Worm (Caenorhabditis elegans) whole organism, L2 larva: ENCODE measurements around the gene C16D9.8.
A peak's percentile ranks its signal among the peaks of the same experiment; 100 is the strongest.

Experiments used
- F13H6.1 ChIP-seq: sonication (generic microtip); optimal IDR thresholded peaks from 2 replicates; lab custom pipeline; 2016; ENCODE audit warnings: missing genetic modification characterization, missing compliant biosample characterization
- R02D3.7 ChIP-seq: fragments of 150-350 bp; optimal IDR thresholded peaks from 2 replicates; lab custom pipeline; 2014; ENCODE audit warnings: missing biosample characterization, missing genetic modification characterization
- Y55F3AM.14 ChIP-seq: fragments of 200-800 bp; sonication (Bioruptor generic); optimal IDR thresholded peaks from 2 replicates; lab custom pipeline; 2018; ENCODE audit warnings: mild to moderate bottlenecking, missing genetic modification characterization, missing compliant biosample characterization
- ZK546.5 ChIP-seq: sonication (generic microtip); optimal IDR thresholded peaks from 2 replicates; lab custom pipeline; 2017; ENCODE audit warnings: missing biosample characterization, missing genetic modification characterization
- alr-1 ChIP-seq: fragments of 150-350 bp; optimal IDR thresholded peaks from 2 replicates; lab custom pipeline; 2014; ENCODE audit warnings: missing biosample characterization, missing genetic modification characterization
- aly-2 ChIP-seq: fragments of 150-350 bp; optimal IDR thresholded peaks from 2 replicates; lab custom pipeline; 2014; ENCODE audit warnings: missing biosample characterization, missing genetic modification characterization
- ama-1 ChIP-seq: fragments of 150-350 bp; optimal IDR thresholded peaks from 2 replicates; lab custom pipeline; 2018; ENCODE audit warnings: inconsistent platforms
- ceh-16 ChIP-seq: fragments of 150-350 bp; optimal IDR thresholded peaks from 2 replicates; lab custom pipeline; 2014; ENCODE audit warnings: missing biosample characterization, missing genetic modification characterization
- ceh-82 ChIP-seq: fragments of 150-350 bp; optimal IDR thresholded peaks from 2 replicates; lab custom pipeline; 2014; ENCODE audit warnings: missing biosample characterization, missing genetic modification characterization
- crh-2 ChIP-seq: sonication (generic microtip); optimal IDR thresholded peaks from 2 replicates; lab custom pipeline; 2017; ENCODE audit warnings: missing biosample characterization, missing genetic modification characterization
- dmd-4 ChIP-seq: sonication (generic microtip); optimal IDR thresholded peaks from 2 replicates; lab custom pipeline; 2017; ENCODE audit warnings: missing biosample characterization, missing genetic modification characterization
- egl-27 ChIP-seq: sonication (generic microtip); optimal IDR thresholded peaks from 3 replicates; lab custom pipeline; 2017; ENCODE audit warnings: missing biosample characterization, missing genetic modification reagents, missing genetic modification characterization
- elt-1 ChIP-seq: fragments of 150-350 bp; optimal IDR thresholded peaks from 2 replicates; lab custom pipeline; 2014; ENCODE audit warnings: missing biosample characterization, missing genetic modification characterization
- elt-3 ChIP-seq: sonication (generic microtip); optimal IDR thresholded peaks from 2 replicates; lab custom pipeline; 2017; ENCODE audit warnings: missing biosample characterization, missing genetic modification characterization
- fos-1 ChIP-seq: fragments of 150-350 bp; optimal IDR thresholded peaks from 2 replicates; lab custom pipeline; 2014; ENCODE audit warnings: missing biosample characterization, missing genetic modification characterization
- lin-11 ChIP-seq: fragments of 150-350 bp; sonication (generic microtip); optimal IDR thresholded peaks from 2 replicates; lab custom pipeline; 2014; ENCODE audit warnings: missing biosample characterization, missing genetic modification characterization, inconsistent platforms, mixed read lengths
- lin-13 ChIP-seq: fragments of 150-350 bp; optimal IDR thresholded peaks from 2 replicates; lab custom pipeline; 2014; ENCODE audit warnings: missing biosample characterization, missing genetic modification reagents, missing genetic modification characterization
- lin-39 ChIP-seq: fragments of 150-350 bp; optimal IDR thresholded peaks from 2 replicates; lab custom pipeline; 2014; ENCODE audit warnings: missing biosample characterization, missing genetic modification reagents, missing genetic modification characterization
- lsy-2 ChIP-seq, 2 experiments: fragments of 150-350 bp in 1 of 2; sonication (generic microtip) in 1 of 2; optimal IDR thresholded peaks; 2 replicates each; lab custom pipeline; 2014 to 2017; ENCODE audit warnings: missing biosample characterization in 2 of 2, missing genetic modification characterization in 2 of 2
- mab-5 ChIP-seq: fragments of 150-350 bp; optimal IDR thresholded peaks from 2 replicates; lab custom pipeline; 2014; ENCODE audit warnings: missing biosample characterization, missing genetic modification characterization
- mbf-1 ChIP-seq: sonication (generic microtip); optimal IDR thresholded peaks from 2 replicates; lab custom pipeline; 2017; ENCODE audit warnings: missing biosample characterization, missing genetic modification characterization
- nhr-11 ChIP-seq: fragments of 150-350 bp; optimal IDR thresholded peaks from 2 replicates; lab custom pipeline; 2014; ENCODE audit warnings: missing biosample characterization, missing genetic modification characterization
- nhr-12 ChIP-seq: fragments of 150-350 bp; optimal IDR thresholded peaks from 2 replicates; lab custom pipeline; 2014; ENCODE audit warnings: missing biosample characterization, missing genetic modification characterization
- nhr-23 ChIP-seq: fragments of 150-350 bp; optimal IDR thresholded peaks from 2 replicates; lab custom pipeline; 2014; ENCODE audit warnings: missing biosample characterization, missing genetic modification reagents, missing genetic modification characterization
- nhr-6 ChIP-seq: fragments of 150-350 bp; optimal IDR thresholded peaks from 2 replicates; lab custom pipeline; 2014; ENCODE audit warnings: missing biosample characterization, missing genetic modification characterization
- nhr-77 ChIP-seq: fragments of 150-350 bp; optimal IDR thresholded peaks from 2 replicates; lab custom pipeline; 2014; ENCODE audit warnings: missing biosample characterization, missing genetic modification characterization
- peb-1 ChIP-seq: fragments of 150-350 bp; optimal IDR thresholded peaks from 2 replicates; lab custom pipeline; 2014; ENCODE audit warnings: missing biosample characterization, missing genetic modification characterization
- sem-4 ChIP-seq: fragments of 150-350 bp; optimal IDR thresholded peaks from 2 replicates; lab custom pipeline; 2014; ENCODE audit warnings: missing biosample characterization, missing genetic modification reagents, missing genetic modification characterization
- skn-1 ChIP-seq: sonication (generic microtip); optimal IDR thresholded peaks from 2 replicates; lab custom pipeline; 2017; ENCODE audit warnings: missing biosample characterization, missing genetic modification characterization
- sma-3 ChIP-seq: sonication (generic microtip); optimal IDR thresholded peaks from 2 replicates; lab custom pipeline; 2016; ENCODE audit warnings: missing genetic modification reagents, missing genetic modification characterization, missing compliant biosample characterization
- sma-9 ChIP-seq, 2 experiments: fragments of 150-350 bp in 1 of 2; sonication (generic microtip) in 1 of 2; optimal IDR thresholded peaks; 2 replicates each; lab custom pipeline; 2014 to 2016; ENCODE audit warnings: missing genetic modification characterization in 2 of 2, mild to moderate bottlenecking in 1 of 2, missing biosample characterization in 1 of 2, missing compliant biosample characterization in 1 of 2, missing genetic modification reagents in 1 of 2, moderate library complexity in 1 of 2
- snpc-4 ChIP-seq: fragments of 150-350 bp; optimal IDR thresholded peaks from 2 replicates; lab custom pipeline; 2014; ENCODE audit warnings: missing biosample characterization, missing genetic modification characterization
- unc-39 ChIP-seq: fragments of 150-350 bp; optimal IDR thresholded peaks from 2 replicates; lab custom pipeline; 2014; ENCODE audit warnings: missing biosample characterization, missing genetic modification characterization
- unc-55 ChIP-seq: fragments of 150-350 bp; sonication (generic microtip); optimal IDR thresholded peaks from 3 replicates; lab custom pipeline; 2014; ENCODE audit warnings: missing biosample characterization, missing genetic modification reagents, missing genetic modification characterization
- unc-62 ChIP-seq: fragments of 150-350 bp; optimal IDR thresholded peaks from 2 replicates; lab custom pipeline; 2014; ENCODE audit warnings: missing biosample characterization, missing genetic modification reagents, missing genetic modification characterization
- zag-1 ChIP-seq: fragments of 150-350 bp; optimal IDR thresholded peaks from 2 replicates; lab custom pipeline; 2014; ENCODE audit warnings: missing biosample characterization, missing genetic modification characterization
- ztf-1 ChIP-seq: fragments of 200-800 bp; sonication (Bioruptor generic); conservative IDR thresholded peaks from 2 replicates; pipeline ENCODE4 v1.3.6; 2022; ENCODE audit warnings: missing genetic modification characterization, missing compliant biosample characterization

The C16D9.8 gene

ce11 chrV:8278830-8279229, 15.5 kb upstream of the C16D9.8 start, which contains the start of gene str-136:
TSS of gene str-136 (minus strand) at chrV:8278930.
- no peak for TF ChIP-seq unc-55 (GFP tag; lab: Kevin White, UChicago)
- TF ChIP-seq unc-39: no peak
- no peak for TF ChIP-seq R02D3.7 (tag; lab: Kevin White, UChicago)
- TF ChIP-seq mbf-1 (tag; lab: Kevin White, UChicago): no peak
- no peak for TF ChIP-seq alr-1 (tag; lab: Kevin White, UChicago)
- TF ChIP-seq snpc-4 (tag; lab: Kevin White, UChicago): no peak
- no peak for TF ChIP-seq ceh-82
- TF ChIP-seq ceh-16 (tag; lab: Kevin White, UChicago): no peak
- TF ChIP-seq elt-3 (tag; lab: Kevin White, UChicago): no peak
- TF ChIP-seq elt-1 (tag; lab: Kevin White, UChicago): no peak
- no peak for TF ChIP-seq dmd-4
- no peak for TF ChIP-seq ZK546.5 (tag; lab: Kevin White, UChicago)
- no peak for TF ChIP-seq sem-4
- TF ChIP-seq nhr-11: no peak
- TF ChIP-seq F13H6.1 (tag; lab: Kevin White, UChicago): no peak
- TF ChIP-seq lsy-2 (tag; optimal IDR thresholded peaks at IDR 0.05; lab: Kevin White, UChicago): no peak

DNA sequence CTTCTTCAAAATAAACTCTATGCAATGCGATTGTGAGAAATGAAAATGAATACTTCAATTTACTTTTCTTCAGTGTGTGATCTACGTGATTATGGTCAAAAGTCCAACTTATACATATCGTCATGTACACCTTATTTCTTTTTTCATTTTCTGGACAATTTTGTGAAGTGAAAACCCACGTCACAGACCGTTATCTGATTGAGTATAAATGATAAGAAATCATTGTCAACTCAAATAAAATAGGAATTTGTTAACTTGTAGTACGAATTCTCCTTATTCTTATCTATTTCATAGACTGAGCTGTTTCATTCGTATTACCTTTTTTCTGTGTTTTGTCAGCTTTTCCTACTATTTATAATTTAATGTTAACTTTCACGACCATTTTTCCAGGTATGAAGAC, 8.6 kb upstream of the C16D9.8 start, which contains the start of gene asp-5:
asp-5 (plus strand) TSS at position 391 of the 400 bp plus-strand sequence.
- TF ChIP-seq skn-1 (tag; lab: Kevin White, UChicago) (peak; percentile 20), zag-1 (tag; lab: Kevin White, UChicago) (no peak), sma-9 (GFP tag; optimal IDR thresholded peaks at IDR 0.05; lab: Kevin White, UChicago) (peak; percentile 34), sma-9 (tag; optimal IDR thresholded peaks at IDR 0.05; lab: Kevin White, UChicago) (no peak), egl-27 (no peak), nhr-11 (no peak), crh-2 (tag; lab: Kevin White, UChicago) (peak; percentile 55), fos-1 (tag; lab: Kevin White, UChicago) (peak; percentile 41)

DNA sequence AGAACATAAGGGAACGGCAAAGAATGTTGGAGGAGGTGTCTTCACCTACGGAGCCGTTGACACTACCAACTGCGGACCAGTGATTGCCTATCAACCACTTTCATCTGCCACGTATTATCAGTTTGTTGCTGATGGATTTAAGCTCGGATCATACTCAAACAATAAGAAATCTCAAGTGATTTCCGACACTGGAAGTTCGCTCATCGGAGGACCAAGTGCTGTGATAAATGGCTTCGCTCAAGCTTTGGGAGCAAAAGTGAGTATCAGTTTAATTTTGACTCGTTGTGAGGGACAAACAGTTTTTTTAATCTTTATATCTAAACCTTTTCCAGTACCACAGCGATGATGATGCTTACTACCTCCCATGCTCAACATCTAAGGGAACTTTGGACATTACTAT, 8.0 kb upstream of the C16D9.8 start:
- TF ChIP-seq dmd-4: no peak
- no peak for TF ChIP-seq peb-1 (tag; lab: Kevin White, UChicago)
- no peak for TF ChIP-seq nhr-23 (tag; lab: Kevin White, UChicago)
- no peak for TF ChIP-seq unc-62 (GFP tag; lab: Kevin White, UChicago)
- no peak for TF ChIP-seq nhr-12 (tag; lab: Kevin White, UChicago)
- TF ChIP-seq aly-2 (tag; lab: Kevin White, UChicago): no peak
- no peak for TF ChIP-seq ama-1 (lab: Kevin White, UChicago)
- TF ChIP-seq sma-9 (GFP tag; optimal IDR thresholded peaks at IDR 0.05; lab: Kevin White, UChicago): no peak
- TF ChIP-seq sma-9 (tag; optimal IDR thresholded peaks at IDR 0.05; lab: Kevin White, UChicago): no peak
- no peak for TF ChIP-seq ztf-1 (GFP tag; lab: Robert Waterston, UW)
- TF ChIP-seq lin-39: no peak
- TF ChIP-seq mab-5: no peak
- TF ChIP-seq crh-2 (tag; lab: Kevin White, UChicago): no peak
- no peak for TF ChIP-seq nhr-77 (tag; lab: Kevin White, UChicago)
- TF ChIP-seq ZK546.5 (tag; lab: Kevin White, UChicago): no peak
- TF ChIP-seq Y55F3AM.14: no peak
- no peak for TF ChIP-seq lin-11 (tag; lab: Kevin White, UChicago)
- no peak for TF ChIP-seq nhr-6 (tag; lab: Kevin White, UChicago)
- TF ChIP-seq mbf-1 (tag; lab: Kevin White, UChicago): no peak

- peak; percentile 55 for TF ChIP-seq sma-9 (GFP tag; optimal IDR thresholded peaks at IDR 0.05; lab: Kevin White, UChicago)
- no peak for TF ChIP-seq sma-9 (tag; optimal IDR thresholded peaks at IDR 0.05; lab: Kevin White, UChicago)
- no peak for TF ChIP-seq lin-13 (GFP tag; lab: Kevin White, UChicago)
- peak; percentile 9 for TF ChIP-seq sma-3
- peak; percentile 2 for TF ChIP-seq fos-1 (tag; lab: Kevin White, UChicago)
These were observed 6.5 kb upstream of the C16D9.8 start for ce11 chrV:8269878-8270277.
